Fruit fly (Drosophila melanogaster): ENCODE results near the gene Nepl17.
A peak's percentile ranks its signal among the peaks of the same experiment; 100 is the strongest.

The Nepl17 gene

DNA sequence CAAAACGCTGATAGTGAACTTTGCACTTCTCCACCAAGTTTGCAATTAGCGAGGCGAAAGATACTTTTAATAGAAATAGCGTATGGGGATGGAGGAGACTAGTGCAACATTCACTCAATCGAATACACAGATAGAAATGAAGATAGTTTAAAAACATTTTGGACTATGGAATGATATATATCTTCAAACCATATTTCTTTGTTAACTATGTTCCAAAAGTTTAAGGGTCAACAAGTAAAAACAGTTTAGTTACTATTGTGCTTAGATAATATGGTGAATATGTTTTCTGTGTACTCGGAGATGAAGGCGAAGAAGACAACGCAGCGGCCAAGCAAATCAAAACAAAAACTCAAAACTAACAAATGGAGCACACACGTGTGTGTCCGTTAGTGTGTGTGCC is 31.5 kb downstream of the Nepl17 start (continued):
- TF ChIP-seq insv (GFP tag; optimal IDR thresholded peaks at IDR 0.05) (no peak), Dfd (GFP tag; optimal IDR thresholded peaks at IDR 0.05) (no peak), CG1233 (GFP tag; optimal IDR thresholded peaks at IDR 0.05) (peak; percentile 10), crc (GFP tag; optimal IDR thresholded peaks at IDR 0.05) (no peak), Hmx (GFP tag; optimal IDR thresholded peaks at IDR 0.05) (no peak), Ssrp (tag; optimal IDR thresholded peaks at IDR 0.05) (peak; percentile 56), CG9609 (GFP tag; optimal IDR thresholded peaks at IDR 0.05) (no peak), amos (GFP tag; IDR thresholded peaks at IDR 0.05; ENCODE audit: partially characterized antibody) (no peak), sc (optimal IDR thresholded peaks at IDR 0.05) (no peak), sc (GFP tag; optimal IDR thresholded peaks at IDR 0.05) (no peak), CG31441 (GFP tag; IDR thresholded peaks at IDR 0.05) (no peak), CG1792 (GFP tag; optimal IDR thresholded peaks at IDR 0.05) (no peak), CG11504 (tag; optimal IDR thresholded peaks at IDR 0.05) (peak; percentile 68), ssp (GFP tag; IDR thresholded peaks at IDR 0.05) (peak; percentile 27; the same call in 1 of the 2 replicates), crp (GFP tag; optimal IDR thresholded peaks at IDR 0.05) (no peak), dpn (GFP tag; optimal IDR thresholded peaks at IDR 0.05) (peak in 1 of 2 experiments; percentile 27), Hsf (GFP tag; optimal IDR thresholded peaks at IDR 0.05) (peak; percentile 5), pho (GFP tag; optimal IDR thresholded peaks at IDR 0.05) (no peak), ac (GFP tag; optimal IDR thresholded peaks at IDR 0.05) (no peak), sens-2 (GFP tag; IDR thresholded peaks at IDR 0.05) (peak; percentile 17; the same call in 1 of the 2 replicates), CG12391 (tag; optimal IDR thresholded peaks at IDR 0.05) (peak; percentile 52), Asciz (GFP tag; optimal IDR thresholded peaks at IDR 0.05) (peak; percentile 45), mld (GFP tag; IDR thresholded peaks at IDR 0.05; ENCODE audit: partially characterized antibody) (no peak), knrl (GFP tag; IDR thresholded peaks at IDR 0.05; ENCODE audit: partially characterized antibody) (no peak), da (GFP tag; optimal IDR thresholded peaks at IDR 0.05) (no peak), zfh2 (GFP tag; optimal IDR thresholded peaks at IDR 0.05) (no peak), tap (tag; optimal IDR thresholded peaks at IDR 0.05) (peak; percentile 51), CoRest (tag; optimal IDR thresholded peaks at IDR 0.05) (peak; percentile 46), Fer2 (tag; optimal IDR thresholded peaks at IDR 0.05) (no peak), Fer1 (GFP tag; optimal IDR thresholded peaks at IDR 0.05) (peak; percentile 6), ken (GFP tag; IDR thresholded peaks at IDR 0.05) (peak; percentile 45; the same call in 1 of the 3 replicates), Dip3 (GFP tag; optimal IDR thresholded peaks at IDR 0.05) (no peak), sd (tag; optimal IDR thresholded peaks at IDR 0.05) (no peak), YL-1 (GFP tag; optimal IDR thresholded peaks at IDR 0.05) (no peak), CG18619 (GFP tag; optimal IDR thresholded peaks at IDR 0.05) (peak; percentile 4), croc (GFP tag; conservative IDR thresholded peaks at IDR 0.05) (no peak; the same call in 2 of the 3 replicates), lmd (GFP tag; IDR thresholded peaks at IDR 0.05) (peak; percentile 66), ERR (GFP tag; optimal IDR thresholded peaks at IDR 0.05) (no peak), CG10147 (GFP tag; optimal IDR thresholded peaks at IDR 0.05) (no peak), Nf-YC (tag; optimal IDR thresholded peaks at IDR 0.05) (no peak), gsb-n (tag; optimal IDR thresholded peaks at IDR 0.05) (peak; percentile 48), CG7556 (GFP tag; optimal IDR thresholded peaks at IDR 0.05) (no peak), lola (GFP tag; optimal IDR thresholded peaks at IDR 0.05) (peak in 1 of 3 experiments; percentile 18), CG1832 (GFP tag; optimal IDR thresholded peaks at IDR 0.05) (no peak), CG9797 (GFP tag; optimal IDR thresholded peaks at IDR 0.05) (no peak), sim (GFP tag; IDR thresholded peaks at IDR 0.05) (no peak), scrt (GFP tag; optimal IDR thresholded peaks at IDR 0.05) (no peak), CG3726 (GFP tag; IDR thresholded peaks at IDR 0.05) (no peak), CG2129 (GFP tag; IDR thresholded peaks at IDR 0.05; ENCODE audit: partially characterized antibody) (no peak), trh (GFP tag; optimal IDR thresholded peaks at IDR 0.05) (no peak), CG8924 (tag; optimal IDR thresholded peaks at IDR 0.05) (peak; percentile 39)
